Fruit fly (Drosophila melanogaster): ENCODE data around the gene CG8757.

Gene CG8757

DNA sequence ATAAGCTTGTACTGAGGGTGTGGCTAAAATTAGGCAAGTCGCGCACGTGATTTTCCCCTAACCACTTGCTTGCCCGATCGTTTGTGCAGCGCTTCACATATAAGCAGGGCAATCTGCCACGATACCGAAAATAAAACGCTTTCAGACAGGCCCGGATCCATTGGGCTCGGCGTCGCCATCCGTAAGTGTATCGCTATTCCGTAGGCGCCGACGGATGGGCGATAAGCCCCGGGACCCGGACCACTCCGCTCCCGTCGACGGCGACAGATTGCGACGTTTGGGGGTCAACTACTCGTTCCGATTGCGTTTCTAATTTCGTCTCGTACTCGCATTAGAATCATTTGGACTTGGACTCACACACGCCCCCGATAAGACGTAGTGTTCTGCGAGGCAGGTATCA is 20.4 kb upstream of the CG8757 start (continued):
- TF ChIP-seq CG12104 (GFP tag; optimal IDR thresholded peaks at IDR 0.05) (no peak), bsh (GFP tag; optimal IDR thresholded peaks at IDR 0.05) (peak in 1 of 2 experiments; percentile 85), CG11696 (GFP tag; IDR thresholded peaks at IDR 0.05) (peak; percentile 60; the same call in 1 of the 2 replicates), chinmo (GFP tag; IDR thresholded peaks at IDR 0.05; ENCODE audit: partially characterized antibody) (peak; percentile 99), Stat92E (GFP tag; optimal IDR thresholded peaks at IDR 0.05) (peak in 1 of 3 experiments; percentile 3), vvl (GFP tag; IDR thresholded peaks at IDR 0.05) (peak; percentile 90), CG7556 (GFP tag; optimal IDR thresholded peaks at IDR 0.05) (peak; percentile 57), Myb (GFP tag; optimal IDR thresholded peaks at IDR 0.05) (peak; percentile 78), CG14014 (GFP tag; IDR thresholded peaks at IDR 0.05) (peak; percentile 96), Atf6 (GFP tag; IDR thresholded peaks at IDR 0.05) (peak; percentile 91), Usf (GFP tag; optimal IDR thresholded peaks at IDR 0.05) (peak; percentile 64), Doc2 (GFP tag; IDR thresholded peaks at IDR 0.05) (no peak; the same call in 1 of the 2 replicates), eve (GFP tag; optimal IDR thresholded peaks at IDR 0.05) (no peak), CG16779 (GFP tag; IDR thresholded peaks at IDR 0.05) (peak; percentile 88), crp (GFP tag; optimal IDR thresholded peaks at IDR 0.05) (peak in 1 of 2 experiments; percentile 27), ttk (GFP tag; IDR thresholded peaks at IDR 0.05) (peak; percentile 95; the same call in 1 of the 2 replicates), sug (tag; optimal IDR thresholded peaks at IDR 0.05) (peak; percentile 99), h (optimal IDR thresholded peaks at IDR 0.05) (no peak), CG6813 (GFP tag; optimal IDR thresholded peaks at IDR 0.05) (peak; percentile 35), pum (GFP tag; optimal IDR thresholded peaks at IDR 0.05) (peak; percentile 87), pzg (GFP tag; optimal IDR thresholded peaks at IDR 0.05) (no peak), ken (GFP tag; IDR thresholded peaks at IDR 0.05) (peak; percentile 97), insv (GFP tag; optimal IDR thresholded peaks at IDR 0.05) (no peak), CG14667 (GFP tag; IDR thresholded peaks at IDR 0.05) (peak; percentile 95), zfh1 (GFP tag; IDR thresholded peaks at IDR 0.05) (peak; percentile 92), jing (GFP tag; optimal IDR thresholded peaks at IDR 0.05) (peak; percentile 73), prd (optimal IDR thresholded peaks at IDR 0.05) (no peak), prd (GFP tag; IDR thresholded peaks at IDR 0.05) (peak; percentile 96), pho (GFP tag; optimal IDR thresholded peaks at IDR 0.05) (peak; percentile 71), Tbp (GFP tag; optimal IDR thresholded peaks at IDR 0.05) (no peak), z (GFP tag; IDR thresholded peaks at IDR 0.05) (peak; percentile 60; the same call in 2 of the 3 replicates), danr (GFP tag; IDR thresholded peaks at IDR 0.05) (peak; percentile 83), D19A (tag; optimal IDR thresholded peaks at IDR 0.05) (no peak), Sox100B (GFP tag; optimal IDR thresholded peaks at IDR 0.05) (no peak), esg (GFP tag; conservative IDR thresholded peaks at IDR 0.05) (peak; percentile 86), CG32772 (GFP tag; IDR thresholded peaks at IDR 0.05) (no peak; the same call in 1 of the 2 replicates), CG17361 (GFP tag; IDR thresholded peaks at IDR 0.05) (no peak; the same call in 2 of the 3 replicates), Dbx (GFP tag; IDR thresholded peaks at IDR 0.05) (no peak), klu (GFP tag; IDR thresholded peaks at IDR 0.05) (peak; percentile 68), hbn (GFP tag; IDR thresholded peaks at IDR 0.05; ENCODE audit: partially characterized antibody) (no peak), CG3847 (GFP tag; IDR thresholded peaks at IDR 0.05) (peak; percentile 94), gsb (GFP tag; IDR thresholded peaks at IDR 0.05) (peak; percentile 89), CG7963 (GFP tag; IDR thresholded peaks at IDR 0.05; ENCODE audit: partially characterized antibody) (peak; percentile 55; the same call in 2 of the 3 replicates), CG10267 (tag; optimal IDR thresholded peaks at IDR 0.05) (no peak), CG12769 (tag; optimal IDR thresholded peaks at IDR 0.05) (peak; percentile 98), E2f1 (GFP tag; IDR thresholded peaks at IDR 0.05) (peak; percentile 82), crc (GFP tag; optimal IDR thresholded peaks at IDR 0.05) (peak; percentile 58), CG13424 (tag; optimal IDR thresholded peaks at IDR 0.05) (peak; percentile 87), CG10431 (GFP tag; optimal IDR thresholded peaks at IDR 0.05) (no peak), CG14441 (GFP tag; IDR thresholded peaks at IDR 0.05) (peak; percentile 94), Ada2b (GFP tag; IDR thresholded peaks at IDR 0.05) (no peak), mirr (GFP tag; optimal IDR thresholded peaks at IDR 0.05) (peak; percentile 90)
